Worm (Caenorhabditis elegans) whole organism, mixed stage, embryonic: ENCODE data around the gene gldi-4.
A peak's percentile ranks its signal among the peaks of the same experiment; 100 is the strongest.

Experiments
- M03D4.4 ChIP-seq: sonication (generic microtip); optimal IDR thresholded peaks from 2 replicates; lab custom pipeline; 2017; ENCODE audit warnings: mild to moderate bottlenecking, missing genetic modification characterization, missing compliant biosample characterization
- bed-3 ChIP-seq: fragments of 200-800 bp; sonication (Bioruptor generic); optimal IDR thresholded peaks from 3 replicates; lab custom pipeline; 2018; ENCODE audit warnings: mild to moderate bottlenecking, missing genetic modification characterization, moderate library complexity, missing compliant biosample characterization
- blmp-1 ChIP-seq: fragments of 150-350 bp; optimal IDR thresholded peaks from 2 replicates; lab custom pipeline; 2014; ENCODE audit warnings: missing biosample characterization, missing genetic modification characterization
- ceh-39 ChIP-seq: fragments of 150-350 bp; optimal IDR thresholded peaks from 2 replicates; lab custom pipeline; 2014; ENCODE audit warnings: missing biosample characterization, missing genetic modification characterization
- ceh-43 ChIP-seq: fragments of 200-800 bp; sonication (Bioruptor generic); optimal IDR thresholded peaks from 2 replicates; lab custom pipeline; 2018; ENCODE audit warnings: mild to moderate bottlenecking, missing genetic modification characterization, moderate library complexity, missing compliant biosample characterization
- ceh-83 ChIP-seq: fragments of 200-800 bp; sonication (Bioruptor generic); optimal IDR thresholded peaks from 2 replicates; lab custom pipeline; 2018; ENCODE audit warnings: mild to moderate bottlenecking, missing genetic modification characterization, missing compliant biosample characterization
- ces-1 ChIP-seq: fragments of 150-350 bp; optimal IDR thresholded peaks from 2 replicates; lab custom pipeline; 2014; ENCODE audit warnings: missing biosample characterization, missing genetic modification reagents, missing genetic modification characterization
- cnd-1 ChIP-seq: fragments of 200-800 bp; sonication (Bioruptor generic); optimal IDR thresholded peaks from 2 replicates; lab custom pipeline; 2018; ENCODE audit warnings: mild to moderate bottlenecking, missing genetic modification characterization, missing compliant biosample characterization
- drap-1 ChIP-seq: fragments of 200-800 bp; sonication (Bioruptor generic); optimal IDR thresholded peaks from 3 replicates; lab custom pipeline; 2018; ENCODE audit warnings: mild to moderate bottlenecking, missing genetic modification characterization, missing compliant biosample characterization
- elt-1 ChIP-seq: sonication (generic microtip); optimal IDR thresholded peaks from 2 replicates; lab custom pipeline; 2017; ENCODE audit warnings: missing genetic modification characterization, mild to moderate bottlenecking, missing compliant biosample characterization, antibody characterized with exemption, moderate library complexity, borderline replicate concordance; ENCODE audit not compliant: insufficient read depth
- elt-3 ChIP-seq: fragments of 150-350 bp; optimal IDR thresholded peaks from 2 replicates; lab custom pipeline; 2014; ENCODE audit warnings: missing biosample characterization, missing genetic modification characterization
- flh-1 ChIP-seq: fragments of 200-800 bp; sonication (Bioruptor generic); optimal IDR thresholded peaks from 2 replicates; lab custom pipeline; 2018; ENCODE audit warnings: mild to moderate bottlenecking, missing genetic modification characterization, moderate library complexity, missing compliant biosample characterization
- ham-2 ChIP-seq: fragments of 200-800 bp; sonication (Bioruptor generic); optimal IDR thresholded peaks from 2 replicates; lab custom pipeline; 2018; ENCODE audit warnings: mild to moderate bottlenecking, missing genetic modification characterization, missing compliant biosample characterization
- hlh-1 ChIP-seq: fragments of 150-350 bp; optimal IDR thresholded peaks from 2 replicates; lab custom pipeline; 2014; ENCODE audit warnings: missing biosample characterization, missing genetic modification reagents, missing genetic modification characterization
- lin-13 ChIP-seq: fragments of 150-350 bp; optimal IDR thresholded peaks from 2 replicates; lab custom pipeline; 2014; ENCODE audit warnings: missing biosample characterization, missing genetic modification characterization
- lin-32 ChIP-seq: fragments of 200-800 bp; sonication (Bioruptor generic); optimal IDR thresholded peaks from 2 replicates; lab custom pipeline; 2018; ENCODE audit warnings: mild to moderate bottlenecking, missing genetic modification characterization, missing compliant biosample characterization
- lsy-2 ChIP-seq: fragments of 150-350 bp; optimal IDR thresholded peaks from 2 replicates; lab custom pipeline; 2014; ENCODE audit warnings: missing biosample characterization, missing genetic modification characterization
- mab-5 ChIP-seq: fragments of 150-350 bp; optimal IDR thresholded peaks from 2 replicates; lab custom pipeline; 2014; ENCODE audit warnings: missing biosample characterization, missing genetic modification characterization
- mep-1 ChIP-seq: fragments of 150-350 bp; optimal IDR thresholded peaks from 2 replicates; lab custom pipeline; 2017; ENCODE audit warnings: missing biosample characterization, missing genetic modification reagents, missing genetic modification characterization, inconsistent platforms
- mls-2 ChIP-seq: sonication (generic microtip); optimal IDR thresholded peaks from 2 replicates; lab custom pipeline; 2016; ENCODE audit warnings: mild to moderate bottlenecking, missing genetic modification characterization, moderate library complexity, missing compliant biosample characterization
- nhr-12 ChIP-seq: fragments of 150-350 bp; optimal IDR thresholded peaks from 2 replicates; lab custom pipeline; 2014; ENCODE audit warnings: missing biosample characterization, missing genetic modification characterization
- nhr-2 ChIP-seq: fragments of 150-350 bp; optimal IDR thresholded peaks from 2 replicates; lab custom pipeline; 2014; ENCODE audit warnings: missing biosample characterization, missing genetic modification characterization
- nhr-237 ChIP-seq: fragments of 150-350 bp; optimal IDR thresholded peaks from 2 replicates; lab custom pipeline; 2014; ENCODE audit warnings: missing biosample characterization, missing genetic modification characterization
- nhr-28 ChIP-seq: fragments of 150-350 bp; optimal IDR thresholded peaks from 2 replicates; lab custom pipeline; 2014; ENCODE audit warnings: missing biosample characterization, missing genetic modification characterization
- nhr-76 ChIP-seq: sonication (generic microtip); optimal IDR thresholded peaks from 2 replicates; lab custom pipeline; 2017; ENCODE audit warnings: missing biosample characterization, missing genetic modification characterization
- pha-4 ChIP-seq: fragments of 150-350 bp; optimal IDR thresholded peaks from 2 replicates; lab custom pipeline; 2018; ENCODE audit warnings: missing biosample characterization, missing genetic modification reagents, missing genetic modification characterization
- sem-2 ChIP-seq: fragments of 200-800 bp; sonication (Bioruptor generic); optimal IDR thresholded peaks from 2 replicates; lab custom pipeline; 2018; ENCODE audit warnings: mild to moderate bottlenecking, missing genetic modification characterization, missing compliant biosample characterization
- snpc-4 ChIP-seq: fragments of 150-350 bp; optimal IDR thresholded peaks from 2 replicates; lab custom pipeline; 2014; ENCODE audit warnings: missing biosample characterization, missing genetic modification characterization
- sptf-1 ChIP-seq: sonication (generic microtip); optimal IDR thresholded peaks from 2 replicates; lab custom pipeline; 2017; ENCODE audit warnings: mild to moderate bottlenecking, missing genetic modification characterization, moderate library complexity, missing compliant biosample characterization
- tbx-8 ChIP-seq: fragments of 200-800 bp; sonication (Bioruptor generic); optimal IDR thresholded peaks from 2 replicates; lab custom pipeline; 2018; ENCODE audit warnings: mild to moderate bottlenecking, missing genetic modification characterization, moderate library complexity, missing compliant biosample characterization
- unc-120 ChIP-seq: sonication (generic microtip); optimal IDR thresholded peaks from 2 replicates; lab custom pipeline; 2017; ENCODE audit warnings: missing genetic modification characterization, missing compliant biosample characterization; ENCODE audit not compliant: poor library complexity, severe bottlenecking
- unc-39 ChIP-seq: fragments of 150-350 bp; optimal IDR thresholded peaks from 2 replicates; lab custom pipeline; 2014; ENCODE audit warnings: missing biosample characterization, missing genetic modification characterization
- unc-62 ChIP-seq: fragments of 150-350 bp; optimal IDR thresholded peaks from 2 replicates; lab custom pipeline; 2014; ENCODE audit warnings: missing biosample characterization, missing genetic modification reagents, missing genetic modification characterization
- zip-8 ChIP-seq: fragments of 150-350 bp; optimal IDR thresholded peaks from 2 replicates; lab custom pipeline; 2014; ENCODE audit warnings: missing biosample characterization, missing genetic modification characterization
- ztf-11 ChIP-seq: fragments of 150-350 bp; optimal IDR thresholded peaks from 2 replicates; lab custom pipeline; 2014; ENCODE audit warnings: missing biosample characterization, missing genetic modification characterization

gldi-4 gene

ce11 chrIV:7020630-7021029 is 3.2 kb downstream of the gldi-4 start:
- TF ChIP-seq nhr-76 (tag; lab: Kevin White, UChicago) (no peak), sptf-1 (tag; lab: Kevin White, UChicago) (no peak), snpc-4 (no peak), hlh-1 (tag; lab: Kevin White, UChicago) (no peak), cnd-1 (no peak), lin-13 (tag; lab: Kevin White, UChicago) (no peak), ceh-43 (GFP tag; lab: Kevin White, UChicago) (no peak), elt-1 (no peak), mep-1 (tag; lab: Kevin White, UChicago) (no peak), unc-120 (tag; lab: Kevin White, UChicago) (no peak), ztf-11 (tag; lab: Kevin White, UChicago) (no peak), ceh-83 (GFP tag; lab: Kevin White, UChicago) (no peak), mab-5 (tag; lab: Kevin White, UChicago) (no peak), lin-32 (GFP tag; lab: Kevin White, UChicago) (no peak), nhr-2 (tag; lab: Kevin White, UChicago) (no peak), M03D4.4 (tag; lab: Kevin White, UChicago) (no peak), blmp-1 (tag; lab: Kevin White, UChicago) (no peak)

ce11 chrIV:7022227-7022626 is 4.8 kb downstream of the gldi-4 start:
- TF ChIP-seq ham-2 (GFP tag; lab: Kevin White, UChicago) (no peak), unc-120 (tag; lab: Kevin White, UChicago) (no peak), mab-5 (tag; lab: Kevin White, UChicago) (no peak), lin-32 (GFP tag; lab: Kevin White, UChicago) (no peak), ceh-43 (GFP tag; lab: Kevin White, UChicago) (no peak), sem-2 (GFP tag; lab: Kevin White, UChicago) (no peak), pha-4 (tag; lab: Kevin White, UChicago) (no peak), lin-13 (tag; lab: Kevin White, UChicago) (no peak), blmp-1 (tag; lab: Kevin White, UChicago) (no peak), cnd-1 (no peak), nhr-237 (tag; lab: Kevin White, UChicago) (no peak), nhr-2 (tag; lab: Kevin White, UChicago) (no peak), lsy-2 (tag; lab: Kevin White, UChicago) (no peak), ceh-39 (no peak), ces-1 (GFP tag; lab: Kevin White, UChicago) (no peak), sptf-1 (tag; lab: Kevin White, UChicago) (no peak), drap-1 (no peak), ceh-83 (GFP tag; lab: Kevin White, UChicago) (no peak), ztf-11 (tag; lab: Kevin White, UChicago) (no peak)

- TF ChIP-seq hlh-1 (tag; lab: Kevin White, UChicago) (peak; percentile 47), sptf-1 (tag; lab: Kevin White, UChicago) (peak; percentile 8), elt-3 (tag; lab: Kevin White, UChicago) (no peak), snpc-4 (no peak), ces-1 (GFP tag; lab: Kevin White, UChicago) (peak; percentile 67), ceh-39 (peak; percentile 51), nhr-12 (tag; lab: Kevin White, UChicago) (no peak), pha-4 (tag; lab: Kevin White, UChicago) (no peak), ceh-43 (GFP tag; lab: Kevin White, UChicago) (no peak), zip-8 (tag; lab: Kevin White, UChicago) (no peak), nhr-28 (tag; lab: Kevin White, UChicago) (no peak), nhr-237 (tag; lab: Kevin White, UChicago) (no peak), sem-2 (GFP tag; lab: Kevin White, UChicago) (no peak), ceh-83 (GFP tag; lab: Kevin White, UChicago) (no peak), mls-2 (tag; lab: Kevin White, UChicago) (peak; percentile 62), lsy-2 (tag; lab: Kevin White, UChicago) (peak; percentile 14), drap-1 (no peak), unc-39 (tag; lab: Kevin White, UChicago) (no peak), nhr-2 (tag; lab: Kevin White, UChicago) (peak; percentile 100), unc-62 (GFP tag; lab: Kevin White, UChicago) (peak; percentile 49), nhr-76 (tag; lab: Kevin White, UChicago) (no peak), unc-120 (tag; lab: Kevin White, UChicago) (peak; percentile 53), ham-2 (GFP tag; lab: Kevin White, UChicago) (no peak), lin-32 (GFP tag; lab: Kevin White, UChicago) (peak; percentile 98), blmp-1 (tag; lab: Kevin White, UChicago) (no peak), ztf-11 (tag; lab: Kevin White, UChicago) (no peak), mab-5 (tag; lab: Kevin White, UChicago) (no peak), mep-1 (tag; lab: Kevin White, UChicago) (peak; percentile 72), elt-1 (no peak), lin-13 (tag; lab: Kevin White, UChicago) (no peak), flh-1 (GFP tag; lab: Kevin White, UChicago) (no peak), tbx-8 (GFP tag; lab: Kevin White, UChicago) (no peak), M03D4.4 (tag; lab: Kevin White, UChicago) (no peak), bed-3 (GFP tag; lab: Kevin White, UChicago) (no peak), cnd-1 (peak; percentile 97)
These were observed 5.6 kb downstream of the gldi-4 start for ce11 chrIV:7023004-7023403.
